Fruit fly (Drosophila melanogaster) whole organism, embryonic: ENCODE results near the gene alpha-Est9.

Source experiments
- BEAF-32 ChIP-seq: fragments of 200-800 bp; sonication (Bioruptor generic); optimal IDR thresholded peaks from 3 replicates; lab custom pipeline; 2017; ENCODE audit warnings: missing biosample characterization, missing genetic modification characterization, mild to moderate bottlenecking, moderate library complexity, missing genetic modification reagents
- CG1024 ChIP-seq: fragments of 200-800 bp; sonication (Bioruptor generic); IDR thresholded peaks from 2 replicates; pipeline ENCODE4 v1.3.6; 2022; ENCODE audit warnings: missing biosample characterization, missing genetic modification characterization
- CG10267 ChIP-seq: fragments of 200-800 bp; sonication (Bioruptor generic); optimal IDR thresholded peaks from 2 replicates; lab custom pipeline; 2018; ENCODE audit warnings: missing biosample characterization, mild to moderate bottlenecking, missing genetic modification characterization, moderate library complexity
- CG12391 ChIP-seq: fragments of 200-800 bp; sonication (Bioruptor generic); optimal IDR thresholded peaks from 3 replicates; lab custom pipeline; 2018; ENCODE audit warnings: missing biosample characterization, mild to moderate bottlenecking, missing genetic modification characterization, moderate library complexity
- CG12659 ChIP-seq: fragments of 200-800 bp; sonication (Bioruptor generic); optimal IDR thresholded peaks from 3 replicates; lab custom pipeline; 2017; ENCODE audit warnings: mild to moderate bottlenecking, missing biosample characterization, missing genetic modification reagents, missing genetic modification characterization
- CG14710 ChIP-seq: fragments of 200-800 bp; sonication (Bioruptor generic); optimal IDR thresholded peaks from 3 replicates; lab custom pipeline; 2019; ENCODE audit warnings: missing biosample characterization, mild to moderate bottlenecking, missing genetic modification characterization, moderate library complexity
- CG15479 ChIP-seq: fragments of 200-800 bp; sonication (Bioruptor generic); optimal IDR thresholded peaks from 3 replicates; lab custom pipeline; 2019; ENCODE audit warnings: missing biosample characterization, mild to moderate bottlenecking, missing genetic modification characterization, moderate library complexity
- CG15514 ChIP-seq: fragments of 200-800 bp; sonication (Bioruptor generic); optimal IDR thresholded peaks from 3 replicates; lab custom pipeline; 2017; ENCODE audit warnings: missing biosample characterization, missing genetic modification characterization, mild to moderate bottlenecking, moderate library complexity, missing genetic modification reagents
- CG17186 ChIP-seq: fragments of 200-800 bp; sonication (Bioruptor generic); optimal IDR thresholded peaks from 3 replicates; lab custom pipeline; 2017; ENCODE audit warnings: missing biosample characterization, missing genetic modification reagents, missing genetic modification characterization
- CG18011 ChIP-seq: fragments of 200-800 bp; sonication (Bioruptor generic); optimal IDR thresholded peaks from 2 replicates; lab custom pipeline; 2017; ENCODE audit warnings: missing biosample characterization, missing genetic modification characterization, mild to moderate bottlenecking, moderate library complexity, missing genotype
- CG2116 ChIP-seq: fragments of 200-800 bp; sonication (Bioruptor generic); optimal IDR thresholded peaks from 3 replicates; lab custom pipeline; 2018; ENCODE audit warnings: missing biosample characterization, mild to moderate bottlenecking, missing genetic modification characterization
- CG30020 ChIP-seq: fragments of 200-800 bp; optimal IDR thresholded peaks from 2 replicates; lab custom pipeline; 2019; ENCODE audit warnings: missing biosample characterization, mild to moderate bottlenecking, missing genetic modification characterization, moderate library complexity
- CG3847 ChIP-seq: fragments of 200-800 bp; sonication (Bioruptor generic); IDR thresholded peaks from 2 replicates; pipeline ENCODE4 v1.3.6; 2022; ENCODE audit warnings: missing biosample characterization, missing genetic modification characterization
- CG3995 ChIP-seq: fragments of 200-800 bp; sonication (Bioruptor generic); optimal IDR thresholded peaks from 3 replicates; lab custom pipeline; 2016; ENCODE audit warnings: missing biosample characterization, missing genetic modification characterization
- CG4282 ChIP-seq: fragments of 200-800 bp; sonication (Bioruptor generic); optimal IDR thresholded peaks from 2 replicates; lab custom pipeline; 2016; ENCODE audit warnings: missing biosample characterization, missing genetic modification characterization
- CG4360 ChIP-seq: fragments of 200-800 bp; sonication (Bioruptor generic); IDR thresholded peaks from 2 replicates; pipeline ENCODE4 v1.3.6; 2022; ENCODE audit warnings: missing biosample characterization, missing genetic modification characterization
- CG4617 ChIP-seq: fragments of 200-800 bp; sonication (Bioruptor generic); optimal IDR thresholded peaks from 3 replicates; lab custom pipeline; 2016; ENCODE audit warnings: missing biosample characterization, missing genetic modification characterization, borderline replicate concordance
- CG9797 ChIP-seq: fragments of 200-800 bp; sonication (Bioruptor generic); optimal IDR thresholded peaks from 3 replicates; lab custom pipeline; 2018; ENCODE audit warnings: missing biosample characterization, mild to moderate bottlenecking, missing genetic modification characterization
- CoRest ChIP-seq: fragments of 200-800 bp; sonication (Bioruptor generic); optimal IDR thresholded peaks from 3 replicates; lab custom pipeline; 2018; ENCODE audit warnings: missing biosample characterization, mild to moderate bottlenecking, missing genetic modification characterization, moderate library complexity
- Deaf1 ChIP-seq: fragments of 200-800 bp; optimal IDR thresholded peaks from 3 replicates; lab custom pipeline; 2019; ENCODE audit warnings: missing biosample characterization, mild to moderate bottlenecking, missing genetic modification characterization, moderate library complexity
- Dll ChIP-seq: fragments of 200-800 bp; sonication (Bioruptor generic); IDR thresholded peaks from 4 replicates; pipeline ENCODE4 v1.3.6; 2022; ENCODE audit warnings: missing biosample characterization, missing genetic modification characterization; ENCODE audit not compliant: partially characterized antibody
- Dp ChIP-seq: fragments of 200-800 bp; sonication (Bioruptor generic); optimal IDR thresholded peaks from 2 replicates; lab custom pipeline; 2018; ENCODE audit warnings: missing biosample characterization, mild to moderate bottlenecking, missing genetic modification characterization, moderate library complexity
- Dref ChIP-seq: fragments of 200-800 bp; sonication (Bioruptor generic); IDR thresholded peaks from 2 replicates; pipeline ENCODE4 v1.3.6; 2022; ENCODE audit warnings: missing biosample characterization, missing genetic modification characterization
- E2f2 ChIP-seq: fragments of 200-800 bp; sonication (Bioruptor generic); IDR thresholded peaks from 2 replicates; pipeline ENCODE4 v1.3.6; 2022; ENCODE audit warnings: missing biosample characterization, missing genetic modification characterization
- Ets65A ChIP-seq: fragments of 200-800 bp; sonication (Bioruptor generic); peaks from one replicate; lab custom pipeline; 2016; ENCODE audit warnings: missing biosample characterization, missing genetic modification characterization
- Ets97D ChIP-seq: fragments of 200-800 bp; sonication (Bioruptor generic); optimal IDR thresholded peaks from 3 replicates; lab custom pipeline; 2016; ENCODE audit warnings: missing biosample characterization, missing genetic modification characterization
- HLH4C ChIP-seq: fragments of 200-800 bp; sonication (Bioruptor generic); IDR thresholded peaks from 3 replicates; pipeline ENCODE4 v1.3.6; 2022; ENCODE audit warnings: missing biosample characterization, missing genetic modification characterization; ENCODE audit not compliant: partially characterized antibody
- Lhr ChIP-seq: fragments of 200-800 bp; sonication (Bioruptor generic); optimal IDR thresholded peaks from 3 replicates; lab custom pipeline; 2017; ENCODE audit warnings: mild to moderate bottlenecking, missing biosample characterization, missing genetic modification reagents, missing genetic modification characterization
- Pdp1 ChIP-seq, 2 experiments: fragments of 200-800 bp; sonication (Bioruptor generic); optimal IDR thresholded peaks; 3 replicates each; lab custom pipeline; 2016; ENCODE audit warnings: missing biosample characterization in 2 of 2, missing genetic modification characterization in 2 of 2, mild to moderate bottlenecking in 1 of 2, moderate library complexity in 1 of 2
- Sin3A ChIP-seq: fragments of >200 bp; optimal IDR thresholded peaks from 2 replicates; lab custom pipeline; 2018
- Sry-δ ChIP-seq: fragments of 200-800 bp; sonication (Bioruptor generic); optimal IDR thresholded peaks from 2 replicates; lab custom pipeline; 2016; ENCODE audit warnings: missing biosample characterization, missing genetic modification characterization
- bbx ChIP-seq: fragments of 200-800 bp; sonication (Bioruptor generic); IDR thresholded peaks from 2 replicates; pipeline ENCODE4 v1.3.6; 2022; ENCODE audit warnings: missing biosample characterization, missing genetic modification characterization; ENCODE audit not compliant: partially characterized antibody
- dimm ChIP-seq: fragments of 200-800 bp; sonication (Bioruptor generic); IDR thresholded peaks from 2 replicates; pipeline ENCODE4 v1.3.6; 2022; ENCODE audit warnings: missing biosample characterization, missing genetic modification characterization
- dm ChIP-seq: fragments of 200-800 bp; sonication (Bioruptor generic); optimal IDR thresholded peaks from 3 replicates; lab custom pipeline; 2016; ENCODE audit warnings: missing biosample characterization, missing genetic modification characterization
- ewg ChIP-seq: fragments of 200-800 bp; sonication (Bioruptor generic); optimal IDR thresholded peaks from 3 replicates; lab custom pipeline; 2017; ENCODE audit warnings: mild to moderate bottlenecking, missing biosample characterization, missing genetic modification reagents, missing genetic modification characterization
- ftz-f1 ChIP-seq: fragments of 200-800 bp; sonication (Bioruptor generic); optimal IDR thresholded peaks from 2 replicates; lab custom pipeline; 2016; ENCODE audit warnings: missing biosample characterization, missing genetic modification characterization
- gfzf ChIP-seq: fragments of 200-800 bp; sonication (Bioruptor generic); optimal IDR thresholded peaks from 2 replicates; lab custom pipeline; 2016; ENCODE audit warnings: missing biosample characterization, mild to moderate bottlenecking, missing genetic modification characterization, moderate library complexity
- nmo ChIP-seq: fragments of 200-800 bp; sonication (Bioruptor generic); optimal IDR thresholded peaks from 2 replicates; lab custom pipeline; 2018; ENCODE audit warnings: missing biosample characterization, mild to moderate bottlenecking, missing genetic modification characterization, moderate library complexity
- onecut ChIP-seq: fragments of 200-800 bp; sonication (Bioruptor generic); IDR thresholded peaks from 2 replicates; pipeline ENCODE4 v1.3.6; 2022; ENCODE audit warnings: missing biosample characterization, missing genetic modification characterization
- pfk ChIP-seq: fragments of 200-800 bp; sonication (Bioruptor generic); optimal IDR thresholded peaks from 2 replicates; lab custom pipeline; 2018; ENCODE audit warnings: missing biosample characterization, mild to moderate bottlenecking, missing genetic modification characterization, moderate library complexity
- phol ChIP-seq: fragments of 200-800 bp; sonication (Bioruptor generic); optimal IDR thresholded peaks from 3 replicates; lab custom pipeline; 2018; ENCODE audit warnings: missing biosample characterization, mild to moderate bottlenecking, missing genetic modification characterization, moderate library complexity
- pzg ChIP-seq: fragments of 200-800 bp; sonication (Bioruptor generic); optimal IDR thresholded peaks from 3 replicates; lab custom pipeline; 2018; ENCODE audit warnings: missing biosample characterization, mild to moderate bottlenecking, missing genetic modification characterization, moderate library complexity
- row ChIP-seq: fragments of 200-800 bp; sonication (Bioruptor generic); IDR thresholded peaks from 3 replicates; pipeline ENCODE4 v1.3.6; 2022; ENCODE audit warnings: missing biosample characterization, missing genetic modification characterization
- stwl ChIP-seq: fragments of 200-800 bp; sonication (Bioruptor generic); optimal IDR thresholded peaks from 3 replicates; lab custom pipeline; 2018; ENCODE audit warnings: missing biosample characterization, mild to moderate bottlenecking, missing genetic modification characterization, moderate library complexity
- trem ChIP-seq: fragments of 200-800 bp; optimal IDR thresholded peaks from 3 replicates; lab custom pipeline; 2019; ENCODE audit warnings: missing biosample characterization, mild to moderate bottlenecking, missing genetic modification characterization, moderate library complexity
- zen ChIP-seq: fragments of 200-800 bp; sonication (Bioruptor generic); optimal IDR thresholded peaks from 3 replicates; lab custom pipeline; 2018; ENCODE audit warnings: missing biosample characterization, mild to moderate bottlenecking, missing genetic modification characterization, moderate library complexity

Gene alpha-Est9

dm6 chr3R:7535606-7536005 lies 30.7 kb upstream of the alpha-Est9 start (continued):
- no peak for TF ChIP-seq CG12391 (tag; lab: Kevin White, UChicago)
- TF ChIP-seq, all 482 proteins: peak for 3

DNA sequence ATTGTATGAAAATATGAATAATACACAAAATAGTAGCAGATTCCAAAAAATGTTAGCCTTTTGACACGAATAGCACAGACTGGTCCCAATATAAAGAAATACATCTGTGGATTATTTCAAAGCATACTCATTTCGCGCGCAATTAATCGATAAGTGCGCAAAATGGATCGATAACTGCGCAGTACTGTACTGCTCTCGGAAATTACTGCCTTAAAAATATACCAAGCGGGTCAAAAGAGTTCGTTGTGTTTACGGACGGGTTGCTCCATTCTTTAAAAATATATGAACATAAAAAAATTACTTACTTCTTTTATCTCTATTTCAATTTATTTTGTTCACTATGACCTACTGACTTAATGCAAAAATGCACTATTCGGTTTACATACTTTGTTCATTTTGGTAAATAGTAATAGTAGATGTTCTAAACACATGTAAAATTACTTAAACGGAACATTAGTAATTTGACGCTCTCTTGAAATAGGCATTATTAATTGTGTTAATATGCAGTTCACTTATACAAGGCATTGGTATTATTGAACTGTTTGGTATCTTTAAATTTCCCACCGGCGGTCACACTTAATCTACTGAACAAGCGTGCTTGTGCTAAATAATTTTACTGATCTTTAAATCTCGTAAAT lies 25.4 kb upstream of the alpha-Est9 start, which contains the start of the genes Rtnl2 and alphaTub84D:
Gene Rtnl2 (minus strand): TSS at position 58 of the 638 bp plus-strand sequence.
Gene alphaTub84D (plus strand): TSS at position 570 of the 638 bp plus-strand sequence.
- TF ChIP-seq CG4617 (GFP tag; lab: Kevin White, UChicago) (peak; percentile 36), Ets65A (GFP tag; lab: Kevin White, UChicago) (peak; percentile 36), row (GFP tag; lab: Robert Waterston, UW) (peak; percentile 42; the same call in 2 of the 3 replicates), CoRest (peak; percentile 31), Dref (GFP tag; lab: Robert Waterston, UW) (peak; percentile 76), BEAF-32 (peak; percentile 49), dm (GFP tag; lab: Kevin White, UChicago) (peak; percentile 29), CG10267 (tag; lab: Kevin White, UChicago) (peak; percentile 35), dimm (GFP tag; lab: Robert Waterston, UW) (no peak), bbx (GFP tag; lab: Robert Waterston, UW) (0 out of 2 replicates have a peak, but pooled peaks have one; percentile 23), Dll (GFP tag; lab: Robert Waterston, UW) (0 out of 4 replicates have a peak, but pooled peaks have one; percentile 40), CG4282 (GFP tag; lab: Kevin White, UChicago) (no peak), E2f2 (peak; percentile 85), CG9797 (GFP tag; lab: Kevin White, UChicago) (peak; percentile 66), phol (peak; percentile 29), gfzf (GFP tag; lab: Kevin White, UChicago) (peak; percentile 77), Pdp1 (GFP tag; optimal IDR thresholded peaks at IDR 0.05; lab: Kevin White, UChicago) (peak in 1 of 2 experiments; percentile 73), CG4360 (GFP tag; lab: Robert Waterston, UW) (no peak), CG18011 (no peak), ftz-f1 (no peak), Sry-δ (GFP tag; lab: Kevin White, UChicago) (peak; percentile 19), trem (tag; lab: Kevin White, UChicago) (peak; percentile 36), Lhr (GFP tag; lab: Kevin White, UChicago) (peak; percentile 12), nmo (peak; percentile 38), pfk (GFP tag; lab: Kevin White, UChicago) (no peak), Ets97D (GFP tag; lab: Kevin White, UChicago) (peak; percentile 13), CG12659 (GFP tag; lab: Kevin White, UChicago) (peak; percentile 9), CG17186 (peak; percentile 88), stwl (tag; lab: Kevin White, UChicago) (peak; percentile 56), Dp (peak; percentile 79), CG14710 (tag; lab: Kevin White, UChicago) (peak; percentile 79), CG30020 (tag; lab: Kevin White, UChicago) (peak; percentile 57), Deaf1 (no peak), CG15479 (GFP tag; lab: Kevin White, UChicago) (peak; percentile 3), HLH4C (GFP tag; lab: Robert Waterston, UW) (0 out of 3 replicates have a peak, but pooled peaks have one; percentile 22), CG1024 (GFP tag; lab: Robert Waterston, UW) (no peak), CG2116 (GFP tag; lab: Kevin White, UChicago) (peak; percentile 77), CG3995 (GFP tag; lab: Kevin White, UChicago) (peak; percentile 7), pzg (GFP tag; lab: Kevin White, UChicago) (peak; percentile 39), CG15514 (GFP tag; lab: Kevin White, UChicago) (peak; percentile 16), onecut (GFP tag; lab: Robert Waterston, UW) (peak; percentile 6), CG3847 (GFP tag; lab: Robert Waterston, UW) (no peak), Sin3A (peak; percentile 19), zen (tag; lab: Kevin White, UChicago) (peak; percentile 9), ewg (GFP tag; lab: Kevin White, UChicago) (peak; percentile 85)
